Worm (Caenorhabditis elegans) whole organism, mixed stage, embryonic: Measurements from ENCODE around the gene cth-1.

Experiments
- bed-3 ChIP-seq: fragments of 200-800 bp; sonication (Bioruptor generic); optimal IDR thresholded peaks from 3 replicates; lab custom pipeline; 2018; ENCODE audit warnings: mild to moderate bottlenecking, missing genetic modification characterization, moderate library complexity, missing compliant biosample characterization
- elt-1 ChIP-seq: sonication (generic microtip); optimal IDR thresholded peaks from 2 replicates; lab custom pipeline; 2017; ENCODE audit warnings: missing genetic modification characterization, mild to moderate bottlenecking, missing compliant biosample characterization, antibody characterized with exemption, moderate library complexity, borderline replicate concordance; ENCODE audit not compliant: insufficient read depth
- lsy-2 ChIP-seq: fragments of 150-350 bp; optimal IDR thresholded peaks from 2 replicates; lab custom pipeline; 2014; ENCODE audit warnings: missing biosample characterization, missing genetic modification characterization
- mep-1 ChIP-seq: fragments of 150-350 bp; optimal IDR thresholded peaks from 2 replicates; lab custom pipeline; 2017; ENCODE audit warnings: missing biosample characterization, missing genetic modification reagents, missing genetic modification characterization, inconsistent platforms
- nhr-12 ChIP-seq: fragments of 150-350 bp; optimal IDR thresholded peaks from 2 replicates; lab custom pipeline; 2014; ENCODE audit warnings: missing biosample characterization, missing genetic modification characterization
- nhr-2 ChIP-seq: fragments of 150-350 bp; optimal IDR thresholded peaks from 2 replicates; lab custom pipeline; 2014; ENCODE audit warnings: missing biosample characterization, missing genetic modification characterization
- snpc-4 ChIP-seq: fragments of 150-350 bp; optimal IDR thresholded peaks from 2 replicates; lab custom pipeline; 2014; ENCODE audit warnings: missing biosample characterization, missing genetic modification characterization
- unc-62 ChIP-seq: fragments of 150-350 bp; optimal IDR thresholded peaks from 2 replicates; lab custom pipeline; 2014; ENCODE audit warnings: missing biosample characterization, missing genetic modification reagents, missing genetic modification characterization
- ztf-11 ChIP-seq: fragments of 150-350 bp; optimal IDR thresholded peaks from 2 replicates; lab custom pipeline; 2014; ENCODE audit warnings: missing biosample characterization, missing genetic modification characterization

ce11 chrV:16139529-16139928 lies 39.0 kb downstream of the cth-1 start, which contains the start of gene clc-11:
- no peak for TF ChIP-seq elt-1 (tag; lab: Kevin White, UChicago)
- no peak for TF ChIP-seq nhr-12
- no peak for TF ChIP-seq bed-3 (GFP tag; lab: Kevin White, UChicago)
- no peak for TF ChIP-seq nhr-2 (tag; lab: Kevin White, UChicago)
- no peak for TF ChIP-seq lsy-2 (tag; lab: Kevin White, UChicago)
- no peak for TF ChIP-seq snpc-4 (tag; lab: Kevin White, UChicago)
- TF ChIP-seq mep-1, result no peak
- TF ChIP-seq unc-62 (GFP tag; lab: Kevin White, UChicago), result no peak
- no peak for TF ChIP-seq ztf-11 (tag; lab: Kevin White, UChicago)
